Fruit fly (Drosophila melanogaster) whole organism, embryonic: Measurements from ENCODE around the gene GstO2.

ENCODE experiments used
- CG10321 ChIP-seq: fragments of 200-800 bp; sonication (Bioruptor generic); IDR thresholded peaks from 2 replicates; pipeline ENCODE4 v1.3.6; 2022; ENCODE audit warnings: missing biosample characterization, missing genetic modification characterization
- CG10366 ChIP-seq: fragments of 200-800 bp; sonication (Bioruptor generic); IDR thresholded peaks from 2 replicates; pipeline ENCODE4 v1.3.6; 2022; ENCODE audit warnings: missing biosample characterization, missing genetic modification characterization
- CG10543 ChIP-seq: fragments of 200-800 bp; sonication (Bioruptor generic); optimal IDR thresholded peaks from 3 replicates; lab custom pipeline; 2017; ENCODE audit warnings: missing biosample characterization, mild to moderate bottlenecking, missing genetic modification characterization, moderate library complexity
- CG11247 ChIP-seq: fragments of 200-800 bp; sonication (Bioruptor generic); IDR thresholded peaks from 2 replicates; pipeline ENCODE4 v1.3.6; 2022; ENCODE audit warnings: missing biosample characterization, missing genetic modification characterization
- CG17328 ChIP-seq: fragments of 200-800 bp; sonication (Bioruptor generic); IDR thresholded peaks from 2 replicates; pipeline ENCODE4 v1.3.6; 2022; ENCODE audit warnings: missing biosample characterization, missing genetic modification characterization
- CG2129 ChIP-seq: fragments of 200-800 bp; sonication (Bioruptor generic); IDR thresholded peaks from 2 replicates; pipeline ENCODE4 v1.3.6; 2022; ENCODE audit warnings: missing biosample characterization, missing genetic modification characterization; ENCODE audit not compliant: partially characterized antibody
- CG31388 ChIP-seq: fragments of 200-800 bp; sonication (Bioruptor generic); optimal IDR thresholded peaks from 2 replicates; lab custom pipeline; 2016; ENCODE audit warnings: missing biosample characterization, missing genetic modification characterization
- CG4328 ChIP-seq: fragments of 200-800 bp; sonication (Bioruptor generic); optimal IDR thresholded peaks from 3 replicates; lab custom pipeline; 2017; ENCODE audit warnings: missing biosample characterization, missing genetic modification reagents, missing genetic modification characterization
- CG6175 ChIP-seq: fragments of 200-800 bp; sonication (Bioruptor generic); IDR thresholded peaks from 3 replicates; pipeline ENCODE4 v1.3.6; 2022; ENCODE audit warnings: missing biosample characterization, missing genetic modification characterization
- CG6254 ChIP-seq: fragments of 200-800 bp; sonication (Bioruptor generic); optimal IDR thresholded peaks from 3 replicates; lab custom pipeline; 2017; ENCODE audit warnings: mild to moderate bottlenecking, missing biosample characterization, missing genetic modification reagents, missing genetic modification characterization
- CG6813 ChIP-seq: fragments of 200-800 bp; sonication (Bioruptor generic); optimal IDR thresholded peaks from 2 replicates; lab custom pipeline; 2017; ENCODE audit warnings: missing biosample characterization, missing genetic modification characterization, mild to moderate bottlenecking, moderate library complexity, missing genetic modification reagents
- CG7963 ChIP-seq: fragments of 200-800 bp; sonication (Bioruptor generic); IDR thresholded peaks from 3 replicates; pipeline ENCODE4 v1.3.6; 2022; ENCODE audit warnings: missing biosample characterization, missing genetic modification characterization; ENCODE audit not compliant: partially characterized antibody
- CG8388 ChIP-seq: fragments of 200-800 bp; sonication (Bioruptor generic); optimal IDR thresholded peaks from 2 replicates; lab custom pipeline; 2019; ENCODE audit warnings: missing biosample characterization, mild to moderate bottlenecking, missing genetic modification characterization, moderate library complexity
- CG8478 ChIP-seq: fragments of >200 bp; optimal IDR thresholded peaks from 2 replicates; lab custom pipeline; 2018
- Dad ChIP-seq: fragments of 200-800 bp; sonication (Bioruptor generic); optimal IDR thresholded peaks from 3 replicates; lab custom pipeline; 2016; ENCODE audit warnings: missing biosample characterization, missing genetic modification characterization
- Dll ChIP-seq: fragments of 200-800 bp; sonication (Bioruptor generic); IDR thresholded peaks from 4 replicates; pipeline ENCODE4 v1.3.6; 2022; ENCODE audit warnings: missing biosample characterization, missing genetic modification characterization; ENCODE audit not compliant: partially characterized antibody
- Fer3 ChIP-seq: fragments of 200-800 bp; sonication (Bioruptor generic); optimal IDR thresholded peaks from 2 replicates; lab custom pipeline; 2018; ENCODE audit warnings: missing biosample characterization, mild to moderate bottlenecking, missing genetic modification characterization, moderate library complexity
- H2.0 ChIP-seq: fragments of 200-800 bp; sonication (Bioruptor generic); IDR thresholded peaks from 2 replicates; pipeline ENCODE4 v1.3.6; 2022; ENCODE audit warnings: missing biosample characterization, missing genetic modification characterization
- HLH3B ChIP-seq: fragments of 200-800 bp; sonication (Bioruptor generic); IDR thresholded peaks from 2 replicates; pipeline ENCODE4 v1.3.6; 2022; ENCODE audit warnings: missing biosample characterization, missing genetic modification characterization
- HLH54F ChIP-seq: fragments of 200-800 bp; sonication (Bioruptor generic); optimal IDR thresholded peaks from 3 replicates; lab custom pipeline; 2016; ENCODE audit warnings: missing biosample characterization, missing genetic modification characterization
- Hmx ChIP-seq: fragments of 200-800 bp; sonication (Bioruptor generic); optimal IDR thresholded peaks from 2 replicates; lab custom pipeline; 2016; ENCODE audit warnings: missing biosample characterization, missing genetic modification characterization
- Hr51 ChIP-seq, 2 experiments: fragments of 200-800 bp; sonication (Bioruptor generic); optimal IDR thresholded peaks; 2 replicates in 1 of 2; 3 replicates in 1 of 2; lab custom pipeline; 2016 to 2018; ENCODE audit warnings: missing biosample characterization in 2 of 2, missing genetic modification characterization in 2 of 2, mild to moderate bottlenecking in 1 of 2, moderate library complexity in 1 of 2
- Hr78 ChIP-seq, 2 experiments: fragments of 200-800 bp in 1 of 2; fragments of >200 bp in 1 of 2; sonication (Bioruptor generic) in 1 of 2; optimal IDR thresholded peaks; 2 replicates each; lab custom pipeline; 2017 to 2019; ENCODE audit warnings: missing biosample characterization in 2 of 2, missing genetic modification characterization in 2 of 2, mild to moderate bottlenecking in 1 of 2, moderate library complexity in 1 of 2
- MTF-1 ChIP-seq: fragments of 200-800 bp; sonication (Bioruptor generic); optimal IDR thresholded peaks from 2 replicates; lab custom pipeline; 2018; ENCODE audit warnings: missing biosample characterization, mild to moderate bottlenecking, missing genetic modification characterization, borderline replicate concordance
- Myb ChIP-seq: fragments of 200-800 bp; sonication (Bioruptor generic); optimal IDR thresholded peaks from 2 replicates; lab custom pipeline; 2016; ENCODE audit warnings: missing biosample characterization, missing genetic modification characterization
- Oaz ChIP-seq: fragments of 200-800 bp; sonication (Bioruptor generic); IDR thresholded peaks from 2 replicates; pipeline ENCODE4 v1.3.6; 2022; ENCODE audit warnings: missing biosample characterization, missing genetic modification characterization
- ara ChIP-seq: fragments of 200-800 bp; sonication (Bioruptor generic); IDR thresholded peaks from 2 replicates; pipeline ENCODE4 v1.3.6; 2022; ENCODE audit warnings: missing biosample characterization, missing genetic modification characterization
- ash1 ChIP-seq: fragments of 200-800 bp; sonication (Bioruptor generic); optimal IDR thresholded peaks from 2 replicates; lab custom pipeline; 2018; ENCODE audit warnings: missing biosample characterization, mild to moderate bottlenecking, missing genetic modification characterization
- cwo ChIP-seq: fragments of 200-800 bp; sonication (Bioruptor generic); optimal IDR thresholded peaks from 3 replicates; lab custom pipeline; 2017; ENCODE audit warnings: missing biosample characterization, missing genetic modification characterization, mild to moderate bottlenecking, moderate library complexity, missing genetic modification reagents
- dmrt99B ChIP-seq: fragments of 200-800 bp; sonication (Bioruptor generic); optimal IDR thresholded peaks from 2 replicates; lab custom pipeline; 2018; ENCODE audit warnings: missing biosample characterization, mild to moderate bottlenecking, missing genetic modification characterization, moderate library complexity
- fd3F ChIP-seq: fragments of 200-800 bp; sonication (Bioruptor generic); optimal IDR thresholded peaks from 2 replicates; lab custom pipeline; 2018; ENCODE audit warnings: missing biosample characterization, mild to moderate bottlenecking, missing genetic modification characterization, moderate library complexity
- fu2 ChIP-seq: fragments of 200-800 bp; sonication (Bioruptor generic); optimal IDR thresholded peaks from 2 replicates; lab custom pipeline; 2016; ENCODE audit warnings: missing biosample characterization, missing genetic modification characterization
- lilli ChIP-seq: fragments of 200-800 bp; sonication (Bioruptor generic); optimal IDR thresholded peaks from 3 replicates; lab custom pipeline; 2016; ENCODE audit warnings: missing biosample characterization, missing genetic modification characterization
- lola ChIP-seq, 3 experiments: fragments of >200 bp in 2 of 3; fragments of 200-800 bp in 1 of 3; sonication (Bioruptor generic) in 1 of 3; optimal IDR thresholded peaks; 2 replicates each; lab custom pipeline; 2017 to 2019; ENCODE audit warnings: missing biosample characterization in 3 of 3, missing genetic modification characterization in 3 of 3, mild to moderate bottlenecking in 1 of 3, moderate library complexity in 1 of 3
- luna ChIP-seq: fragments of 200-800 bp; sonication (Bioruptor generic); optimal IDR thresholded peaks from 2 replicates; lab custom pipeline; 2016; ENCODE audit warnings: missing biosample characterization, missing genetic modification characterization
- pzg ChIP-seq: fragments of 200-800 bp; sonication (Bioruptor generic); optimal IDR thresholded peaks from 3 replicates; lab custom pipeline; 2018; ENCODE audit warnings: missing biosample characterization, mild to moderate bottlenecking, missing genetic modification characterization, moderate library complexity
- rib ChIP-seq: fragments of 200-800 bp; sonication (Bioruptor generic); IDR thresholded peaks from 2 replicates; pipeline ENCODE4 v1.3.6; 2022; ENCODE audit warnings: missing biosample characterization, missing genetic modification characterization
- slp2 ChIP-seq: fragments of 200-800 bp; sonication (Bioruptor generic); optimal IDR thresholded peaks from 2 replicates; lab custom pipeline; 2016; ENCODE audit warnings: missing biosample characterization, missing genetic modification characterization
- vnd ChIP-seq: fragments of 200-800 bp; sonication (Bioruptor generic); IDR thresholded peaks from 3 replicates; pipeline ENCODE4 v1.3.6; 2022; ENCODE audit warnings: missing biosample characterization, missing genetic modification characterization; ENCODE audit not compliant: partially characterized antibody

Gene GstO2

DNA sequence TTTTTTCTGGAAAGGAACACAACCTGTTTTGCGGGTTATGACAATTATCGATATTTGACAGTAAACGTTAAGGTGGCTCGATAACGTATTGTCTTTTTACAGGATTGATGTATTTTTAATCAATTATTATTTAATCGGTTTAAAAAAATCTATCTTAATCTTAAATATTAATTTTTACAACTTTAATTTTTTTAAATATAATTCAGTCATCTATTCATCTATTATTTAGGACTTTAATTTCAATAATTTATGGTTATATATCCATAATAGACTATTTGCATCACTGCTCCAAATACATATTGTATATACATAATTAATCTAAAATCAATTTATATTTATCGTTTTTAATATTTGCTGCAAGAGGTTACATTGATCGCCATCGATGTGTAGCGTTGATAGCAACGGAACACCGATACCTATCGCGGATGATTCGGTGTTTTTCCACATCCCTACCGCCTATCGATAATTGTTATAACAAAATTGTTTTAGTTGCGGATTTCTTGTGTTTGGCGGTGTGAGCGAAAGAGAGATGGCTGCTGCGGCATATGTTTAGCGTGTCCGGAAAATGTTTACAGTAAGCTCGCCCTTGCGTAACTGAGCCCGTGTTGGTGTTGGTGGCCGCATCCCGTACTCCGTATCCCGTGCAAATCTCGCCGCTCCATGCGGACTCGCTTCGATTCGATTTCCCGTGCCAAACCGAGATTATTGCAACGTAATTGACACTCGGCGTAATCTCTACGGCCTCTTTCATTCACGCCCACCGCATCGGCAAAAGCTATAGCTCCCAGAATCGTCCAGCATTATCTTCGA is 1.7 kb upstream of the GstO2 start, which contains the start of the genes GstO1 and foi (continued):
- TF ChIP-seq CG8388 (no peak), H2.0 (GFP tag; lab: Robert Waterston, UW) (no peak), CG6175 (no peak), fd3F (no peak), lilli (GFP tag; lab: Kevin White, UChicago) (peak; percentile 40), HLH54F (GFP tag; lab: Kevin White, UChicago) (peak; percentile 4), CG6254 (no peak), CG11247 (peak; percentile 54), MTF-1 (peak; percentile 45), luna (GFP tag; lab: Kevin White, UChicago) (no peak), dmrt99B (tag; lab: Kevin White, UChicago) (peak; percentile 28), slp2 (no peak), CG6813 (GFP tag; lab: Kevin White, UChicago) (no peak), CG17328 (GFP tag; lab: Robert Waterston, UW) (peak; percentile 53; the same call in 1 of the 2 replicates), ara (GFP tag; lab: Robert Waterston, UW) (no peak), cwo (GFP tag; lab: Kevin White, UChicago) (no peak), CG10543 (GFP tag; lab: Kevin White, UChicago) (no peak), CG31388 (no peak), Hr78 (GFP tag; optimal IDR thresholded peaks at IDR 0.05; lab: Kevin White, UChicago) (no peak), rib (GFP tag; lab: Robert Waterston, UW) (peak; percentile 43; the same call in 1 of the 2 replicates), CG10366 (GFP tag; lab: Robert Waterston, UW) (no peak), fu2 (no peak), Fer3 (no peak), ash1 (no peak), vnd (GFP tag; lab: Robert Waterston, UW) (peak; percentile 99), Dll (GFP tag; lab: Robert Waterston, UW) (peak; percentile 94), Dad (GFP tag; lab: Kevin White, UChicago) (no peak), CG10321 (GFP tag; lab: Robert Waterston, UW) (0 out of 2 replicates have a peak, but pooled peaks have one; percentile 30), pzg (GFP tag; lab: Kevin White, UChicago) (peak; percentile 89), CG8478 (no peak), Hmx (GFP tag; lab: Kevin White, UChicago) (no peak), CG7963 (GFP tag; lab: Robert Waterston, UW) (peak; percentile 100), Myb (GFP tag; lab: Kevin White, UChicago) (peak; percentile 1), CG2129 (GFP tag; lab: Robert Waterston, UW) (peak; percentile 91), Oaz (no peak), Hr51 (GFP tag; optimal IDR thresholded peaks at IDR 0.05; lab: Kevin White, UChicago) (peak; percentile 6 to 31), CG4328 (GFP tag; lab: Kevin White, UChicago) (no peak), HLH3B (GFP tag; lab: Robert Waterston, UW) (0 out of 2 replicates have a peak, but pooled peaks have one; percentile 29), lola (GFP tag; optimal IDR thresholded peaks at IDR 0.05; lab: Kevin White, UChicago) (no peak)
